Worm (Caenorhabditis elegans) whole organism, early embryonic: Measurements from ENCODE around the gene C48D5.3.

Source experiments
- B0310.2 ChIP-seq: sonication (generic microtip); optimal IDR thresholded peaks from 2 replicates; lab custom pipeline; 2016; ENCODE audit warnings: mild to moderate bottlenecking, missing genetic modification characterization, missing compliant biosample characterization
- ama-1 ChIP-seq: fragments of 150-350 bp; optimal IDR thresholded peaks from 2 replicates; lab custom pipeline; 2014
- ceh-13 ChIP-seq: fragments of 200-800 bp; sonication (Bioruptor generic); optimal IDR thresholded peaks from 2 replicates; lab custom pipeline; 2018; ENCODE audit warnings: mild to moderate bottlenecking, missing genetic modification characterization, missing compliant biosample characterization
- ceh-36 ChIP-seq: sonication (generic microtip); optimal IDR thresholded peaks from 2 replicates; lab custom pipeline; 2016; ENCODE audit warnings: missing genetic modification characterization, inconsistent platforms, missing compliant biosample characterization
- ets-7 ChIP-seq: sonication (generic microtip); optimal IDR thresholded peaks from 2 replicates; lab custom pipeline; 2016; ENCODE audit warnings: missing genotype, missing genetic modification characterization, missing compliant biosample characterization
- flt-1 ChIP-seq: fragments of 200-800 bp; sonication (Bioruptor generic); IDR thresholded peaks from 2 replicates; pipeline ENCODE4 v1.3.6; 2022; ENCODE audit warnings: missing genetic modification characterization, missing compliant biosample characterization
- hmg-4 ChIP-seq: fragments of 200-800 bp; sonication (Bioruptor generic); optimal IDR thresholded peaks from 2 replicates; lab custom pipeline; 2018; ENCODE audit warnings: mild to moderate bottlenecking, missing genetic modification characterization, missing compliant biosample characterization
- hnd-1 ChIP-seq: sonication (generic microtip); optimal IDR thresholded peaks from 2 replicates; lab custom pipeline; 2016; ENCODE audit warnings: missing genetic modification characterization, missing compliant biosample characterization
- pes-1 ChIP-seq: fragments of 200-800 bp; sonication (Bioruptor generic); IDR thresholded peaks from 2 replicates; pipeline ENCODE4 v1.3.6; 2022; ENCODE audit warnings: missing genetic modification reagents, missing genetic modification characterization, missing compliant biosample characterization
- scrt-1 ChIP-seq: fragments of 200-800 bp; sonication (Bioruptor generic); IDR thresholded peaks from 2 replicates; pipeline ENCODE4 v1.3.6; 2022; ENCODE audit warnings: missing genetic modification characterization, missing compliant biosample characterization
- tbx-11 ChIP-seq: fragments of 200-800 bp; sonication (Bioruptor generic); IDR thresholded peaks from 2 replicates; pipeline ENCODE4 v1.3.6; 2022; ENCODE audit warnings: missing genetic modification characterization, missing compliant biosample characterization
- tra-4 ChIP-seq: sonication (generic microtip); optimal IDR thresholded peaks from 2 replicates; lab custom pipeline; 2017; ENCODE audit warnings: missing genetic modification characterization, missing compliant biosample characterization

- TF ChIP-seq ama-1 (lab: Kevin White, UChicago) (no peak), scrt-1 (GFP tag; lab: Robert Waterston, UW) (no peak), ets-7 (no peak), tbx-11 (GFP tag; lab: Robert Waterston, UW) (no peak), ceh-36 (no peak), flt-1 (GFP tag; lab: Robert Waterston, UW) (no peak), hmg-4 (GFP tag; lab: Kevin White, UChicago) (no peak), ceh-13 (GFP tag; lab: Kevin White, UChicago) (no peak), hnd-1 (tag; lab: Kevin White, UChicago) (no peak), B0310.2 (tag; lab: Kevin White, UChicago) (no peak), pes-1 (no peak), tra-4 (tag; lab: Kevin White, UChicago) (no peak)
Observed at ce11 chrIII:3548017-3548416, 33.5 kb downstream of the C48D5.3 start, which contains the start of gene C54C6.11.
